Worm (Caenorhabditis elegans): Measurements from ENCODE around the gene ZK1248.4.
"Not testable (repeated sequence)": the region's sequence is repeated elsewhere in the genome, so short reads cannot be mapped to it uniquely, and the experiment has no call there.

ZK1248.4 gene

ce11 chrII:5799553-5799952 lies 18.8 kb upstream of the ZK1248.4 start, which contains the start of gene K05F1.8:
Gene K05F1.8, minus strand, starts transcription at chrII:5799653.
- TF ChIP-seq B0310.2 (tag; optimal IDR thresholded peaks at IDR 0.05) (no peak), scrt-1 (GFP tag; IDR thresholded peaks at IDR 0.05) (no peak), sea-1 (GFP tag; conservative IDR thresholded peaks at IDR 0.05) (no peak), ceh-36 (tag; optimal IDR thresholded peaks at IDR 0.05) (no peak), ama-1 (optimal IDR thresholded peaks at IDR 0.05) (no peak), hnd-1 (tag; optimal IDR thresholded peaks at IDR 0.05) (no peak), ceh-13 (GFP tag; optimal IDR thresholded peaks at IDR 0.05) (no peak), tbx-11 (GFP tag; IDR thresholded peaks at IDR 0.05) (no peak), tra-4 (tag; optimal IDR thresholded peaks at IDR 0.05) (no peak)

- no peak for TF ChIP-seq scrt-1 (GFP tag; IDR thresholded peaks at IDR 0.05)
- no peak for TF ChIP-seq aly-1 (tag; optimal IDR thresholded peaks at IDR 0.05)
- TF ChIP-seq ceh-13 (GFP tag; optimal IDR thresholded peaks at IDR 0.05): no peak
- no peak for TF ChIP-seq ama-1 (optimal IDR thresholded peaks at IDR 0.05)
- no peak for TF ChIP-seq flt-1 (GFP tag; IDR thresholded peaks at IDR 0.05)
- TF ChIP-seq hmg-4 (GFP tag; optimal IDR thresholded peaks at IDR 0.05): no peak
- no peak for TF ChIP-seq ets-7 (tag; optimal IDR thresholded peaks at IDR 0.05)
- no peak for TF ChIP-seq hmbx-1 (tag; optimal IDR thresholded peaks at IDR 0.05)
- no peak for TF ChIP-seq pes-1 (GFP tag; IDR thresholded peaks at IDR 0.05)
- TF ChIP-seq F13C5.2 (tag; optimal IDR thresholded peaks at IDR 0.05): no peak
- no peak for TF ChIP-seq hnd-1 (tag; optimal IDR thresholded peaks at IDR 0.05)
- TF ChIP-seq ceh-36 (tag; optimal IDR thresholded peaks at IDR 0.05): no peak
- TF ChIP-seq sea-1 (GFP tag; conservative IDR thresholded peaks at IDR 0.05): no peak
- TF ChIP-seq tbx-37 (GFP tag; conservative IDR thresholded peaks at IDR 0.05): no peak
- no peak for TF ChIP-seq tbx-11 (GFP tag; IDR thresholded peaks at IDR 0.05)
Measured at ce11 chrII:5801075-5801474, 17.3 kb upstream of the ZK1248.4 start, which contains the start of the genes K05F1.9 and K05F1.1. Gene K05F1.9, minus strand, starts transcription at chrII:5801175. Gene K05F1.1, plus strand, starts transcription at chrII:5801382.

ce11 chrII:5804288-5804687 lies 14.1 kb upstream of the ZK1248.4 start:
- no peak for TF ChIP-seq ets-7 (tag; optimal IDR thresholded peaks at IDR 0.05)
- no peak for TF ChIP-seq aly-1 (tag; optimal IDR thresholded peaks at IDR 0.05)
- no peak for TF ChIP-seq hmg-4 (GFP tag; optimal IDR thresholded peaks at IDR 0.05)
- no peak for TF ChIP-seq flt-1 (GFP tag; IDR thresholded peaks at IDR 0.05)
- no peak for TF ChIP-seq F13C5.2 (tag; optimal IDR thresholded peaks at IDR 0.05)
- TF ChIP-seq pes-1 (GFP tag; IDR thresholded peaks at IDR 0.05): no peak
- TF ChIP-seq B0310.2 (tag; optimal IDR thresholded peaks at IDR 0.05): no peak
- no peak for TF ChIP-seq tbx-37 (GFP tag; conservative IDR thresholded peaks at IDR 0.05)
- no peak for TF ChIP-seq sea-1 (GFP tag; conservative IDR thresholded peaks at IDR 0.05)
- no peak for TF ChIP-seq ceh-36 (tag; optimal IDR thresholded peaks at IDR 0.05)
- TF ChIP-seq tra-4 (tag; optimal IDR thresholded peaks at IDR 0.05): no peak

ce11 chrII:5805303-5805702 lies 13.1 kb upstream of the ZK1248.4 start, which contains the start of gene K05F1.10:
Gene K05F1.10, minus strand, starts transcription at chrII:5805473.
- no peak for TF ChIP-seq scrt-1 (GFP tag; IDR thresholded peaks at IDR 0.05)
- no peak for TF ChIP-seq hmg-4 (GFP tag; optimal IDR thresholded peaks at IDR 0.05)
- no peak for TF ChIP-seq B0310.2 (tag; optimal IDR thresholded peaks at IDR 0.05)

- TF ChIP-seq tbx-37 (GFP tag; conservative IDR thresholded peaks at IDR 0.05): no peak
- TF ChIP-seq pes-1 (GFP tag; IDR thresholded peaks at IDR 0.05): no peak
- TF ChIP-seq flt-1 (GFP tag; IDR thresholded peaks at IDR 0.05): no peak
- TF ChIP-seq aly-1 (tag; optimal IDR thresholded peaks at IDR 0.05): no peak
- no peak for TF ChIP-seq hmg-4 (GFP tag; optimal IDR thresholded peaks at IDR 0.05)
Measured at ce11 chrII:5806563-5806962, 11.8 kb upstream of the ZK1248.4 start.

ce11 chrII:5810230-5810629 lies 8.2 kb upstream of the ZK1248.4 start, which contains the start of the genes msp-64 and ZK1248.5:
Gene msp-64, minus strand, starts transcription at chrII:5810330.
Gene ZK1248.5, plus strand, starts transcription at chrII:5810514.
- TF ChIP-seq B0310.2 (tag; optimal IDR thresholded peaks at IDR 0.05) (no peak), hnd-1 (tag; optimal IDR thresholded peaks at IDR 0.05) (no peak), ama-1 (optimal IDR thresholded peaks at IDR 0.05) (no peak), tra-4 (tag; optimal IDR thresholded peaks at IDR 0.05) (no peak), ceh-36 (tag; optimal IDR thresholded peaks at IDR 0.05) (no peak), sea-1 (GFP tag; conservative IDR thresholded peaks at IDR 0.05) (no peak), ets-7 (tag; optimal IDR thresholded peaks at IDR 0.05) (no peak), flt-1 (GFP tag; IDR thresholded peaks at IDR 0.05) (no peak), tbx-37 (GFP tag; conservative IDR thresholded peaks at IDR 0.05) (no peak), hmbx-1 (tag; optimal IDR thresholded peaks at IDR 0.05) (no peak), tbx-11 (GFP tag; IDR thresholded peaks at IDR 0.05) (no peak)

ce11 chrII:5815382-5815781 lies 3.0 kb upstream of the ZK1248.4 start, which contains the start of gene wago-5:
Gene wago-5, minus strand, starts transcription at chrII:5815482.
- TF ChIP-seq pes-1 (GFP tag; IDR thresholded peaks at IDR 0.05); tbx-37 (GFP tag; conservative IDR thresholded peaks at IDR 0.05); hnd-1 (tag; optimal IDR thresholded peaks at IDR 0.05): not testable (repeated sequence)

- TF ChIP-seq aly-1 (tag; optimal IDR thresholded peaks at IDR 0.05) (no peak), pes-1 (GFP tag; IDR thresholded peaks at IDR 0.05) (no peak), F13C5.2 (tag; optimal IDR thresholded peaks at IDR 0.05) (no peak), ceh-36 (tag; optimal IDR thresholded peaks at IDR 0.05) (no peak), B0310.2 (tag; optimal IDR thresholded peaks at IDR 0.05) (no peak), hnd-1 (tag; optimal IDR thresholded peaks at IDR 0.05) (no peak), scrt-1 (GFP tag; IDR thresholded peaks at IDR 0.05) (no peak), tra-4 (tag; optimal IDR thresholded peaks at IDR 0.05) (no peak), flt-1 (GFP tag; IDR thresholded peaks at IDR 0.05) (no peak), tbx-11 (GFP tag; IDR thresholded peaks at IDR 0.05) (no peak)
Measured at ce11 chrII:5816346-5816745, 2.1 kb upstream of the ZK1248.4 start, which contains the start of gene ZK1248.20. Gene ZK1248.20, plus strand, starts transcription at chrII:5816646.

Measured in whole organism, early embryonic.